Worm (Caenorhabditis elegans): ENCODE data around the gene Y42G9A.3.

ce11 chrIII:6168497-6169227 lies 22.6 kb downstream of the Y42G9A.3 start, which contains the start of gene efk-1:
- TF ChIP-seq elt-3 (tag; optimal IDR thresholded peaks at IDR 0.05) (no peak), nhr-237 (tag; optimal IDR thresholded peaks at IDR 0.05) (no peak), lin-13 (tag; optimal IDR thresholded peaks at IDR 0.05) (no peak), ces-1 (GFP tag; optimal IDR thresholded peaks at IDR 0.05) (no peak), pha-4 (tag; optimal IDR thresholded peaks at IDR 0.05) (no peak), unc-62 (GFP tag; optimal IDR thresholded peaks at IDR 0.05) (no peak), flh-1 (GFP tag; optimal IDR thresholded peaks at IDR 0.05) (no peak)
